Worm (Caenorhabditis elegans) whole organism, mixed stage, embryonic: ENCODE measurements around the gene Y41D4B.11.

ENCODE experiments used
- M03D4.4 ChIP-seq: sonication (generic microtip); optimal IDR thresholded peaks from 2 replicates; lab custom pipeline; 2017; ENCODE audit warnings: mild to moderate bottlenecking, missing genetic modification characterization, missing compliant biosample characterization
- bed-3 ChIP-seq: fragments of 200-800 bp; sonication (Bioruptor generic); optimal IDR thresholded peaks from 3 replicates; lab custom pipeline; 2018; ENCODE audit warnings: mild to moderate bottlenecking, missing genetic modification characterization, moderate library complexity, missing compliant biosample characterization
- blmp-1 ChIP-seq: fragments of 150-350 bp; optimal IDR thresholded peaks from 2 replicates; lab custom pipeline; 2014; ENCODE audit warnings: missing biosample characterization, missing genetic modification characterization
- ceh-39 ChIP-seq: fragments of 150-350 bp; optimal IDR thresholded peaks from 2 replicates; lab custom pipeline; 2014; ENCODE audit warnings: missing biosample characterization, missing genetic modification characterization
- ceh-43 ChIP-seq: fragments of 200-800 bp; sonication (Bioruptor generic); optimal IDR thresholded peaks from 2 replicates; lab custom pipeline; 2018; ENCODE audit warnings: mild to moderate bottlenecking, missing genetic modification characterization, moderate library complexity, missing compliant biosample characterization
- ceh-83 ChIP-seq: fragments of 200-800 bp; sonication (Bioruptor generic); optimal IDR thresholded peaks from 2 replicates; lab custom pipeline; 2018; ENCODE audit warnings: mild to moderate bottlenecking, missing genetic modification characterization, missing compliant biosample characterization
- ces-1 ChIP-seq: fragments of 150-350 bp; optimal IDR thresholded peaks from 2 replicates; lab custom pipeline; 2014; ENCODE audit warnings: missing biosample characterization, missing genetic modification reagents, missing genetic modification characterization
- cnd-1 ChIP-seq: fragments of 200-800 bp; sonication (Bioruptor generic); optimal IDR thresholded peaks from 2 replicates; lab custom pipeline; 2018; ENCODE audit warnings: mild to moderate bottlenecking, missing genetic modification characterization, missing compliant biosample characterization
- drap-1 ChIP-seq: fragments of 200-800 bp; sonication (Bioruptor generic); optimal IDR thresholded peaks from 3 replicates; lab custom pipeline; 2018; ENCODE audit warnings: mild to moderate bottlenecking, missing genetic modification characterization, missing compliant biosample characterization
- elt-3 ChIP-seq: fragments of 150-350 bp; optimal IDR thresholded peaks from 2 replicates; lab custom pipeline; 2014; ENCODE audit warnings: missing biosample characterization, missing genetic modification characterization
- flh-1 ChIP-seq: fragments of 200-800 bp; sonication (Bioruptor generic); optimal IDR thresholded peaks from 2 replicates; lab custom pipeline; 2018; ENCODE audit warnings: mild to moderate bottlenecking, missing genetic modification characterization, moderate library complexity, missing compliant biosample characterization
- ham-2 ChIP-seq: fragments of 200-800 bp; sonication (Bioruptor generic); optimal IDR thresholded peaks from 2 replicates; lab custom pipeline; 2018; ENCODE audit warnings: mild to moderate bottlenecking, missing genetic modification characterization, missing compliant biosample characterization
- hlh-1 ChIP-seq: fragments of 150-350 bp; optimal IDR thresholded peaks from 2 replicates; lab custom pipeline; 2014; ENCODE audit warnings: missing biosample characterization, missing genetic modification reagents, missing genetic modification characterization
- lin-13 ChIP-seq: fragments of 150-350 bp; optimal IDR thresholded peaks from 2 replicates; lab custom pipeline; 2014; ENCODE audit warnings: missing biosample characterization, missing genetic modification characterization
- lin-32 ChIP-seq: fragments of 200-800 bp; sonication (Bioruptor generic); optimal IDR thresholded peaks from 2 replicates; lab custom pipeline; 2018; ENCODE audit warnings: mild to moderate bottlenecking, missing genetic modification characterization, missing compliant biosample characterization
- lsy-2 ChIP-seq: fragments of 150-350 bp; optimal IDR thresholded peaks from 2 replicates; lab custom pipeline; 2014; ENCODE audit warnings: missing biosample characterization, missing genetic modification characterization
- mep-1 ChIP-seq: fragments of 150-350 bp; optimal IDR thresholded peaks from 2 replicates; lab custom pipeline; 2017; ENCODE audit warnings: missing biosample characterization, missing genetic modification reagents, missing genetic modification characterization, inconsistent platforms
- mls-2 ChIP-seq: sonication (generic microtip); optimal IDR thresholded peaks from 2 replicates; lab custom pipeline; 2016; ENCODE audit warnings: mild to moderate bottlenecking, missing genetic modification characterization, moderate library complexity, missing compliant biosample characterization
- nhr-12 ChIP-seq: fragments of 150-350 bp; optimal IDR thresholded peaks from 2 replicates; lab custom pipeline; 2014; ENCODE audit warnings: missing biosample characterization, missing genetic modification characterization
- nhr-2 ChIP-seq: fragments of 150-350 bp; optimal IDR thresholded peaks from 2 replicates; lab custom pipeline; 2014; ENCODE audit warnings: missing biosample characterization, missing genetic modification characterization
- nhr-237 ChIP-seq: fragments of 150-350 bp; optimal IDR thresholded peaks from 2 replicates; lab custom pipeline; 2014; ENCODE audit warnings: missing biosample characterization, missing genetic modification characterization
- nhr-76 ChIP-seq: sonication (generic microtip); optimal IDR thresholded peaks from 2 replicates; lab custom pipeline; 2017; ENCODE audit warnings: missing biosample characterization, missing genetic modification characterization
- pha-4 ChIP-seq: fragments of 150-350 bp; optimal IDR thresholded peaks from 2 replicates; lab custom pipeline; 2018; ENCODE audit warnings: missing biosample characterization, missing genetic modification reagents, missing genetic modification characterization
- sem-2 ChIP-seq: fragments of 200-800 bp; sonication (Bioruptor generic); optimal IDR thresholded peaks from 2 replicates; lab custom pipeline; 2018; ENCODE audit warnings: mild to moderate bottlenecking, missing genetic modification characterization, missing compliant biosample characterization
- snpc-4 ChIP-seq: fragments of 150-350 bp; optimal IDR thresholded peaks from 2 replicates; lab custom pipeline; 2014; ENCODE audit warnings: missing biosample characterization, missing genetic modification characterization
- sptf-1 ChIP-seq: sonication (generic microtip); optimal IDR thresholded peaks from 2 replicates; lab custom pipeline; 2017; ENCODE audit warnings: mild to moderate bottlenecking, missing genetic modification characterization, moderate library complexity, missing compliant biosample characterization
- tbx-8 ChIP-seq: fragments of 200-800 bp; sonication (Bioruptor generic); optimal IDR thresholded peaks from 2 replicates; lab custom pipeline; 2018; ENCODE audit warnings: mild to moderate bottlenecking, missing genetic modification characterization, moderate library complexity, missing compliant biosample characterization
- unc-120 ChIP-seq: sonication (generic microtip); optimal IDR thresholded peaks from 2 replicates; lab custom pipeline; 2017; ENCODE audit warnings: missing genetic modification characterization, missing compliant biosample characterization; ENCODE audit not compliant: poor library complexity, severe bottlenecking
- unc-39 ChIP-seq: fragments of 150-350 bp; optimal IDR thresholded peaks from 2 replicates; lab custom pipeline; 2014; ENCODE audit warnings: missing biosample characterization, missing genetic modification characterization
- unc-62 ChIP-seq: fragments of 150-350 bp; optimal IDR thresholded peaks from 2 replicates; lab custom pipeline; 2014; ENCODE audit warnings: missing biosample characterization, missing genetic modification reagents, missing genetic modification characterization
- zip-8 ChIP-seq: fragments of 150-350 bp; optimal IDR thresholded peaks from 2 replicates; lab custom pipeline; 2014; ENCODE audit warnings: missing biosample characterization, missing genetic modification characterization
- ztf-11 ChIP-seq: fragments of 150-350 bp; optimal IDR thresholded peaks from 2 replicates; lab custom pipeline; 2014; ENCODE audit warnings: missing biosample characterization, missing genetic modification characterization

Gene Y41D4B.11

DNA sequence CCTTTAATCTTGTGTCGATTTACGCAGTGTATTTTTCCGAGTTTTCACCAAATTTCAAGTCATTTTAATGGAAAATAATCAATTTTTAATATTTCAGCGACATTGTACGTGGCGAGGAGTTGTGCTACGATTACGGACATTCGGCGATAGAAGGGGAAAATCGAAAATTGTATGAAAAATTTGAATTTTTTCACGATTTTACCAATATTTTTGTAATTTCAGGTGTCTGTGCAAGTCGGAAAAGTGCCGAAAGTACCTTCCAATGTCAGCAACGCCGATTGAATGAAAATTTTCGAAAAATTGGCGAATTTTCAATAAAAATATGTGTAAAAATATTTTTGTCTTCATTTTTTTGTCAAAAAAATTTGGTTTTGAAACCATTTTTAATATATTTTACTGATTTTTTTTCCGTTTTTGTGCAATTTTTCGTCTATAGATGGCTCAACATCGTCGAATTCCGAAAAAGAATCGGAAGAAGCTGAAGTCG, at the start of gene Y41D4B.11:
Gene Y41D4B.11 (plus strand): TSS at position 437 of the 487 bp plus-strand sequence.
- no peak for TF ChIP-seq lsy-2 (tag; lab: Kevin White, UChicago)
- TF ChIP-seq mep-1 (tag; lab: Kevin White, UChicago): no peak
- no peak for TF ChIP-seq flh-1 (GFP tag; lab: Kevin White, UChicago)

DNA sequence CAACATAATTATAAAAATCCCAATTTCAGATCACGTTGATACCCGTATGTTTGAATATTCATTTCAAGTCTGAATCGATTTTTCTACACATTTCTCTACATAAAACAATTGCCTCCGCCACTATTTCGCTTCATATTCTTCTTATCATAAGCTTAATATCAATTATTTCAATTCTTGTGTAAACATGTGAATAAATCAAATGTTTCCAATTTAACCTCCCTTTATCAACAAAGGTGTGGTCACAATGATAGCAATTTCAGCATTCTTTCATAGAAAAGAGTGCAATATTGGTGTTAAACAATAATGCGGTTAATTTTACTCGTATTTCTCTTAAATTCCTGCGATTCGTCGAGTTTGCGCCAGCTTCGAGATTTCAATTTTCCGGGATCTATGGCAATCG, 45.6 kb upstream of the Y41D4B.11 start, which contains the start of gene Y41D4B.17:
Gene Y41D4B.17 (plus strand): TSS at position 174 of the 400 bp plus-strand sequence.
- TF ChIP-seq lsy-2 (tag; lab: Kevin White, UChicago): no peak
- TF ChIP-seq ceh-39 (tag; lab: Kevin White, UChicago): no peak
- TF ChIP-seq bed-3: no peak
- TF ChIP-seq elt-3 (tag; lab: Kevin White, UChicago): no peak
- TF ChIP-seq nhr-76 (tag; lab: Kevin White, UChicago): no peak
- TF ChIP-seq unc-62 (GFP tag; lab: Kevin White, UChicago): no peak
- TF ChIP-seq ces-1 (GFP tag; lab: Kevin White, UChicago): no peak
- TF ChIP-seq, all 35 proteins: peak for 0

DNA sequence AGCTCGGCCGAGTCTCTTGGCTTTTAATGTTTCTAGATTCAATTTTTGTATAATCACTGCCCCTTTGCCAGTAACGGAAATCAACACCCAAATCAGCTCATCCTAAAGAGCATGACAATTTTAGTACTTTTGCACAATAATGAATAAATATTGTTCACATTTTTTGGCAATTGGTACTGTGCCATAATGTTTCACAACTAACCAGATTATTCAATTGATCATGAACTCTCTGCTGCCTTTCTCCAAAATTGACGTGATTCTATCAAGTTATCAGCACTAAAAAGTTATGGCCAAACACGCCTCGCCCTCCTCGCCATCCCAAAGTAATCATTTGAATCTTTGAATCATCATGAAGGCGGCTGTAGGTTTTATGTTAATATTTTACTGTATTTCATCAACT, 43.6 kb upstream of the Y41D4B.11 start, which contains the start of gene hpo-6:
Gene hpo-6 (plus strand): TSS at position 301 of the 400 bp plus-strand sequence.
- no peak for TF ChIP-seq M03D4.4 (tag; lab: Kevin White, UChicago)
- TF ChIP-seq nhr-2 (tag; lab: Kevin White, UChicago): no peak
- TF ChIP-seq elt-3 (tag; lab: Kevin White, UChicago): no peak
- no peak for TF ChIP-seq ces-1 (GFP tag; lab: Kevin White, UChicago)
- TF ChIP-seq ceh-39 (tag; lab: Kevin White, UChicago): no peak
- no peak for TF ChIP-seq unc-62 (GFP tag; lab: Kevin White, UChicago)
- no peak for TF ChIP-seq mls-2
- no peak for TF ChIP-seq ceh-83 (GFP tag; lab: Kevin White, UChicago)
- no peak for TF ChIP-seq hlh-1
- TF ChIP-seq ztf-11 (tag; lab: Kevin White, UChicago): no peak
- no peak for TF ChIP-seq bed-3
- no peak for TF ChIP-seq lin-13 (tag; lab: Kevin White, UChicago)
- TF ChIP-seq snpc-4 (tag; lab: Kevin White, UChicago): no peak
- no peak for TF ChIP-seq zip-8 (tag; lab: Kevin White, UChicago)
- TF ChIP-seq nhr-12 (tag; lab: Kevin White, UChicago): no peak
- no peak for TF ChIP-seq flh-1 (GFP tag; lab: Kevin White, UChicago)
- no peak for TF ChIP-seq lsy-2 (tag; lab: Kevin White, UChicago)
- no peak for TF ChIP-seq unc-120
- TF ChIP-seq ceh-43 (GFP tag; lab: Kevin White, UChicago): no peak
- no peak for TF ChIP-seq nhr-76 (tag; lab: Kevin White, UChicago)

DNA sequence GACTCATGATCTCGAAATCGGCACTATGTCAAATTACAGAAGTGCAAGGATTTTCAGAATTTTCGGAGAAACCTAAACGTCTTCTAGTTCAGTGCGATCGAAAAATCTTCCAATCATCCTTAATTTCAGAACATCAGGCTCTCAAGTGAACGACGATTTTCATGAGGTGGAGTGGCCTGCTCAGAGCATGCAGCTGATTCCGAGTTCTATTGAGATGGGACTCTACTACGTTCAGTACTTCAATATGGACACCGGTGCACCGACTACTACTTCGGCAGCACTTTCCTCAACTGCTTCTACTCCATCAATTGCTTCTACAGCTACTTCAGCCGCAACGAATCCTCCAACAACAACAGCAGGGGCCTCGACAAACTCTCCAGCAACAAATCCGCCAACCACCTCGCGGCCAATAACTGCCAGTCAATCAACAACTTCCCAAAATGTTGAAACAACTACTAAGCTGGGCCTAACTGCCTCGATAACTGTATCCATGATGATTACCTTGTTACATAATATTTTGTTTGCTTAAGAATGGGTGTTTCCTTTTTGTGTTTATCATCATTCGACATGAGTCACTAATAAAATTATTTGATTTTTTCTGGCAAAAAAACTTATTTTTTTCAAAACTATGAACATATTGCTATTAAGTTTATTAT, 41.9 kb upstream of the Y41D4B.11 start, which contains the start of gene Y41D4B.15:
Gene Y41D4B.15 (plus strand): TSS at position 606 of the 656 bp plus-strand sequence.
- TF ChIP-seq nhr-237 (no peak), ceh-83 (GFP tag; lab: Kevin White, UChicago) (no peak), tbx-8 (no peak), blmp-1 (no peak), pha-4 (tag; lab: Kevin White, UChicago) (no peak), lsy-2 (tag; lab: Kevin White, UChicago) (no peak), flh-1 (GFP tag; lab: Kevin White, UChicago) (no peak), sem-2 (GFP tag; lab: Kevin White, UChicago) (no peak), nhr-12 (tag; lab: Kevin White, UChicago) (no peak), unc-39 (tag; lab: Kevin White, UChicago) (no peak), bed-3 (no peak), drap-1 (GFP tag; lab: Kevin White, UChicago) (no peak), mep-1 (tag; lab: Kevin White, UChicago) (no peak), cnd-1 (tag; lab: Kevin White, UChicago) (no peak), ham-2 (GFP tag; lab: Kevin White, UChicago) (no peak), hlh-1 (no peak)

DNA sequence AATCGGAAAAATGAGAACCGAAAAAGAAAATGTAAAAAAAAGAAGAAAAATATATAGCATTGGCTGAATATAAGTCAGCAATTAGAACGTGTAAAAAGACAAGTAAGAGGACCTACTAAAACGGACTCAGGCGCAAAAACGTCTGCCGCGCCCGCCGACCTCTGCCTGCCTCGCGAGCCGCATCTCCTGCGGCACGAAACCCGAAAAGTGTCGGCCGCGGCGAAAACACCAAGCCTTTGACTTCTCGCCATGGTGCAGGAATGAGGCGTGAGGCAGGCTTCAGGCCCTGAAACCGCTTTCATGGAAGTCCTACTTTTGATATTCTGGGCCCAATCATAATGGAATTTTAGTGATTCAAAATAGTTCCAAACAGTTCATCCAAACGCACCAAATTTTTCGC, 39.8 kb upstream of the Y41D4B.11 start:
- TF ChIP-seq zip-8 (tag; lab: Kevin White, UChicago) (no peak), bed-3 (no peak), lin-32 (GFP tag; lab: Kevin White, UChicago) (no peak), sptf-1 (tag; lab: Kevin White, UChicago) (no peak), lsy-2 (tag; lab: Kevin White, UChicago) (no peak), nhr-76 (tag; lab: Kevin White, UChicago) (no peak), drap-1 (GFP tag; lab: Kevin White, UChicago) (no peak), mls-2 (no peak), lin-13 (tag; lab: Kevin White, UChicago) (no peak), ztf-11 (tag; lab: Kevin White, UChicago) (no peak)
